Worm (Caenorhabditis elegans) whole organism, young adult: Measurements from ENCODE around the gene set-31.

ENCODE experiments used
- B0035.1 ChIP-seq: sonication (generic microtip); optimal IDR thresholded peaks from 2 replicates; lab custom pipeline; 2016; ENCODE audit warnings: missing genetic modification characterization, mild to moderate bottlenecking, missing compliant biosample characterization, missing genotype, missing genetic modification reagents
- B0261.1 ChIP-seq: sonication (generic microtip); optimal IDR thresholded peaks from 2 replicates; lab custom pipeline; 2016; ENCODE audit warnings: mild to moderate bottlenecking, missing genetic modification characterization, moderate library complexity, missing compliant biosample characterization
- C17E4.6 ChIP-seq: fragments of 200-800 bp; sonication (Bioruptor generic); IDR thresholded peaks from 2 replicates; pipeline ENCODE4 v1.3.6; 2022; ENCODE audit warnings: missing genetic modification reagents, missing genetic modification characterization, missing compliant biosample characterization
- K12H6.12 ChIP-seq: fragments of 200-800 bp; sonication (Bioruptor generic); optimal IDR thresholded peaks from 2 replicates; lab custom pipeline; 2018; ENCODE audit warnings: mild to moderate bottlenecking, missing genetic modification characterization, missing compliant biosample characterization
- Y67H2A.10 ChIP-seq: fragments of 200-800 bp; sonication (Bioruptor generic); conservative IDR thresholded peaks from 2 replicates; pipeline ENCODE4 v1.3.6; 2022; ENCODE audit warnings: missing genetic modification reagents, missing genetic modification characterization, missing compliant biosample characterization
- Y95B8A.8 ChIP-seq: fragments of 200-800 bp; sonication (Bioruptor generic); IDR thresholded peaks from 2 replicates; pipeline ENCODE4 v1.3.6; 2022; ENCODE audit warnings: missing genetic modification reagents, missing genetic modification characterization, missing compliant biosample characterization
- athp-1 ChIP-seq: sonication (generic microtip); optimal IDR thresholded peaks from 2 replicates; lab custom pipeline; 2017; ENCODE audit warnings: mild to moderate bottlenecking, missing genetic modification characterization, missing compliant biosample characterization
- bed-1 ChIP-seq: fragments of 200-800 bp; sonication (Bioruptor generic); IDR thresholded peaks from 2 replicates; pipeline ENCODE4 v1.3.6; 2022; ENCODE audit warnings: missing genetic modification reagents, missing genetic modification characterization, missing compliant biosample characterization
- cebp-1 ChIP-seq, 2 experiments: fragments of 200-800 bp in 1 of 2; sonication (Bioruptor generic) in 1 of 2; sonication (generic microtip) in 1 of 2; IDR thresholded peaks in 1 of 2; optimal IDR thresholded peaks in 1 of 2; 2 replicates each; pipeline versions ENCODE4 v1.3.6 to Lab custom; 2017 to 2022; ENCODE audit warnings: missing compliant biosample characterization in 2 of 2, missing genetic modification characterization in 2 of 2, mild to moderate bottlenecking in 1 of 2, missing genetic modification reagents in 1 of 2, moderate library complexity in 1 of 2
- cebp-2 ChIP-seq: fragments of 200-800 bp; sonication (Bioruptor generic); IDR thresholded peaks from 2 replicates; pipeline ENCODE4 v1.3.6; 2022; ENCODE audit warnings: missing genetic modification characterization, missing compliant biosample characterization
- ceh-100 ChIP-seq: fragments of 200-800 bp; sonication (Bioruptor generic); IDR thresholded peaks from 2 replicates; pipeline ENCODE4 v1.3.6; 2022; ENCODE audit warnings: missing genetic modification reagents, missing genetic modification characterization, missing compliant biosample characterization
- ceh-27 ChIP-seq: fragments of 200-800 bp; sonication (Bioruptor generic); optimal IDR thresholded peaks from 2 replicates; lab custom pipeline; 2018; ENCODE audit warnings: mild to moderate bottlenecking, missing genetic modification characterization, moderate library complexity, missing compliant biosample characterization
- ceh-40 ChIP-seq: fragments of 200-800 bp; sonication (Bioruptor generic); IDR thresholded peaks from 2 replicates; pipeline ENCODE4 v1.3.6; 2022; ENCODE audit warnings: missing genetic modification characterization, missing compliant biosample characterization
- dox-1 ChIP-seq: fragments of 200-800 bp; sonication (Bioruptor generic); IDR thresholded peaks from 2 replicates; pipeline ENCODE4 v1.3.6; 2022; ENCODE audit warnings: missing genetic modification reagents, missing genetic modification characterization, missing compliant biosample characterization
- egrh-3 ChIP-seq: fragments of 200-800 bp; sonication (Bioruptor generic); IDR thresholded peaks from 2 replicates; pipeline ENCODE4 v1.3.6; 2022; ENCODE audit warnings: missing genetic modification reagents, missing genetic modification characterization, missing compliant biosample characterization
- ekl-4 ChIP-seq: fragments of 200-800 bp; sonication (Bioruptor generic); IDR thresholded peaks from 2 replicates; pipeline ENCODE4 v1.3.6; 2022; ENCODE audit warnings: missing genetic modification reagents, missing genetic modification characterization, missing compliant biosample characterization
- gei-17 ChIP-seq: fragments of 200-800 bp; sonication (Bioruptor generic); optimal IDR thresholded peaks from 2 replicates; lab custom pipeline; 2018; ENCODE audit warnings: mild to moderate bottlenecking, missing genetic modification characterization, missing compliant biosample characterization
- hlh-12 ChIP-seq: sonication (generic microtip); optimal IDR thresholded peaks from 2 replicates; lab custom pipeline; 2016; ENCODE audit warnings: missing genetic modification characterization, missing compliant biosample characterization
- hlh-26 ChIP-seq: fragments of 200-800 bp; sonication (Bioruptor generic); conservative IDR thresholded peaks from 2 replicates; pipeline ENCODE4 v1.3.6; 2022; ENCODE audit warnings: missing genetic modification reagents, missing genetic modification characterization, missing compliant biosample characterization
- hsf-1 ChIP-seq: fragments of 200-800 bp; sonication (Bioruptor generic); IDR thresholded peaks from 2 replicates; pipeline ENCODE4 v1.3.6; 2022; ENCODE audit warnings: missing genetic modification reagents, missing genetic modification characterization, missing compliant biosample characterization
- lag-1 ChIP-seq: fragments of 200-800 bp; sonication (Bioruptor generic); IDR thresholded peaks from 2 replicates; pipeline ENCODE4 v1.3.6; 2022; ENCODE audit warnings: missing genetic modification reagents, missing genetic modification characterization, missing compliant biosample characterization
- let-607 ChIP-seq, 2 experiments: fragments of 200-800 bp in 1 of 2; sonication (Bioruptor generic) in 1 of 2; sonication (generic microtip) in 1 of 2; optimal IDR thresholded peaks; 2 replicates each; lab custom pipeline; 2016 to 2018; ENCODE audit warnings: mild to moderate bottlenecking in 2 of 2, missing compliant biosample characterization in 2 of 2, missing genetic modification characterization in 2 of 2, moderate library complexity in 2 of 2, missing genotype in 1 of 2
- lin-40 ChIP-seq: sonication (generic microtip); optimal IDR thresholded peaks from 2 replicates; lab custom pipeline; 2016; ENCODE audit warnings: missing genetic modification characterization, mild to moderate bottlenecking, missing compliant biosample characterization, missing genotype, missing genetic modification reagents
- lin-54 ChIP-seq: fragments of 200-800 bp; sonication (Bioruptor generic); optimal IDR thresholded peaks from 2 replicates; lab custom pipeline; 2018; ENCODE audit warnings: mild to moderate bottlenecking, missing genetic modification characterization, missing compliant biosample characterization
- lsl-1 ChIP-seq: fragments of 200-800 bp; sonication (Bioruptor generic); optimal IDR thresholded peaks from 2 replicates; lab custom pipeline; 2018; ENCODE audit warnings: mild to moderate bottlenecking, missing genetic modification characterization, moderate library complexity, missing compliant biosample characterization
- mcd-1 ChIP-seq: fragments of 200-800 bp; sonication (Bioruptor generic); IDR thresholded peaks from 2 replicates; pipeline ENCODE4 v1.3.6; 2022; ENCODE audit warnings: missing genetic modification reagents, missing genetic modification characterization, missing compliant biosample characterization
- mel-28 ChIP-seq: sonication (generic microtip); optimal IDR thresholded peaks from 2 replicates; lab custom pipeline; 2016; ENCODE audit warnings: borderline replicate concordance, mild to moderate bottlenecking, missing genetic modification characterization, missing compliant biosample characterization
- mes-4 ChIP-seq: sonication (generic microtip); optimal IDR thresholded peaks from 2 replicates; lab custom pipeline; 2016; ENCODE audit warnings: missing genotype, missing genetic modification characterization, missing compliant biosample characterization
- nhr-120 ChIP-seq: fragments of 200-800 bp; sonication (Bioruptor generic); IDR thresholded peaks from 2 replicates; pipeline ENCODE4 v1.3.6; 2022; ENCODE audit warnings: missing genetic modification characterization, missing compliant biosample characterization
- nhr-179 ChIP-seq: sonication (generic microtip); optimal IDR thresholded peaks from 2 replicates; lab custom pipeline; 2016; ENCODE audit warnings: mild to moderate bottlenecking, missing genetic modification characterization, missing compliant biosample characterization
- nhr-90 ChIP-seq: sonication (generic microtip); optimal IDR thresholded peaks from 2 replicates; lab custom pipeline; 2016; ENCODE audit warnings: missing genotype, mild to moderate bottlenecking, missing genetic modification characterization, missing compliant biosample characterization
- pha-4 ChIP-seq: fragments of 150-350 bp; sonication (generic microtip); optimal IDR thresholded peaks from 2 replicates; lab custom pipeline; 2014; ENCODE audit warnings: missing biosample characterization, missing genetic modification reagents, missing genetic modification characterization
- rcor-1 ChIP-seq: fragments of 200-800 bp; sonication (Bioruptor generic); IDR thresholded peaks from 2 replicates; pipeline ENCODE4 v1.3.6; 2022; ENCODE audit warnings: missing genetic modification reagents, missing genetic modification characterization, missing compliant biosample characterization
- sea-2 ChIP-seq: fragments of 200-800 bp; sonication (Bioruptor generic); IDR thresholded peaks from 2 replicates; pipeline ENCODE4 v1.3.6; 2022; ENCODE audit warnings: missing genetic modification characterization, missing compliant biosample characterization
- snpc-1.1 ChIP-seq: sonication (generic microtip); optimal IDR thresholded peaks from 2 replicates; lab custom pipeline; 2017; ENCODE audit warnings: missing genetic modification characterization, mild to moderate bottlenecking, missing compliant biosample characterization, antibody characterized with exemption, moderate library complexity, missing genotype, missing genetic modification reagents; ENCODE audit not compliant: insufficient read depth
- tbx-9 ChIP-seq: sonication (generic microtip); optimal IDR thresholded peaks from 2 replicates; lab custom pipeline; 2016; ENCODE audit warnings: borderline replicate concordance, missing genetic modification characterization, inconsistent platforms, missing compliant biosample characterization
- xnd-1 ChIP-seq: sonication (generic microtip); optimal IDR thresholded peaks from 2 replicates; lab custom pipeline; 2016; ENCODE audit warnings: missing genotype, missing genetic modification reagents, missing genetic modification characterization, missing compliant biosample characterization
- zfh-2 ChIP-seq: fragments of 200-800 bp; sonication (Bioruptor generic); conservative IDR thresholded peaks from 2 replicates; pipeline ENCODE4 v1.3.6; 2022; ENCODE audit warnings: missing genetic modification reagents, missing genetic modification characterization, missing compliant biosample characterization
- ztf-25 ChIP-seq: fragments of 200-800 bp; sonication (Bioruptor generic); IDR thresholded peaks from 2 replicates; pipeline ENCODE4 v1.3.6; 2022; ENCODE audit warnings: missing genetic modification reagents, missing genetic modification characterization, missing compliant biosample characterization

The set-31 gene

DNA sequence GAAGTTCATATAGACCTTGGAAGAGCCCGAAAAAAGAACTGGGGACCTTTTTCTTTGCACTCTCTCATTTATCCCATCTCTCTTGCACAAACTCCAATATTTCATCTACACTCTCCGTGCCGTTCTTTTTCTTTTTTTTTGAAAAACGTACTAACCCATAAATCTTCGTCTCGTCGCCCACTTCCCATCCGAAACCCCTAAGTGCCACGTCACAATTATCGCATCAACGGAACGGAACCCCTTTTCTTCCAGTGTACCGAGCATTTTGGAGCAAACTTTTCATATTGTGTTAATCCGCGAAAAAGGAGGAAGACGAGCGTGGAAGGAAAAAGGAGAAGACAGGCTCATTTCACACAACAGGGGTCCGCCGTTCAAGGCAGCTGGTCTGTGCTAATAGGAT, 48.3 kb upstream of the set-31 start:
- TF ChIP-seq ceh-100 (GFP tag; lab: Robert Waterston, UW) (no peak), nhr-179 (tag; lab: Kevin White, UChicago) (no peak), sea-2 (no peak), zfh-2 (GFP tag; lab: Robert Waterston, UW) (no peak), nhr-90 (no peak)
- TF ChIP-seq, all 124 proteins: peak for 0

DNA sequence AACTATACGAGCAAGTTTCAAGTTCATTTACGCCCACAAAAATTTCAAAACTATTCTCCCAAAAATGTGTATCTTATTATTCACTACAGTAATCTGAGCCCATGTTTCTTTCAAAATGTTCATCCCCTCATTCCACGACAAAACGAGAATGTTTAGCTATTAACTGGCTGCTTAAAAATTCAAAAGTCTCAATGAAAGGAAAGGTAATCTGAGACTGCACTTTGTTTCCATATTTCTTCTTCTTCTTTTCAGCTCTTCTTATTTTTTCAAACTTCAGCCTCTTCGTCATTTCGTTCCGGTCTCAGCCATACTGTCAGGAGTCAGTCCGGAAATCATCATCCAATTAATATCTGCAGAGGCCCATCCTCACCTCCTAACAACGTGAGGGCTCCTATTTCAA, 44.9 kb upstream of the set-31 start, which contains the start of gene unc-39:
Gene unc-39 (plus strand): TSS at position 301 of the 400 bp plus-strand sequence.
- TF ChIP-seq mel-28 (tag; lab: Kevin White, UChicago): no peak
- TF ChIP-seq cebp-1 (GFP tag; IDR thresholded peaks at IDR 0.05; lab: Robert Waterston, UW): no peak
- no peak for TF ChIP-seq cebp-1 (tag; optimal IDR thresholded peaks at IDR 0.05; lab: Kevin White, UChicago)
- TF ChIP-seq Y95B8A.8 (GFP tag; lab: Robert Waterston, UW): no peak
- TF ChIP-seq lsl-1: no peak
- TF ChIP-seq lag-1 (GFP tag; lab: Robert Waterston, UW): no peak
- TF ChIP-seq ceh-27 (GFP tag; lab: Kevin White, UChicago): no peak
- no peak for TF ChIP-seq egrh-3 (GFP tag; lab: Robert Waterston, UW)
- no peak for TF ChIP-seq ceh-40 (GFP tag; lab: Robert Waterston, UW)
- TF ChIP-seq hlh-12: no peak
- no peak for TF ChIP-seq dox-1 (GFP tag; lab: Robert Waterston, UW)
- TF ChIP-seq cebp-2: no peak

DNA sequence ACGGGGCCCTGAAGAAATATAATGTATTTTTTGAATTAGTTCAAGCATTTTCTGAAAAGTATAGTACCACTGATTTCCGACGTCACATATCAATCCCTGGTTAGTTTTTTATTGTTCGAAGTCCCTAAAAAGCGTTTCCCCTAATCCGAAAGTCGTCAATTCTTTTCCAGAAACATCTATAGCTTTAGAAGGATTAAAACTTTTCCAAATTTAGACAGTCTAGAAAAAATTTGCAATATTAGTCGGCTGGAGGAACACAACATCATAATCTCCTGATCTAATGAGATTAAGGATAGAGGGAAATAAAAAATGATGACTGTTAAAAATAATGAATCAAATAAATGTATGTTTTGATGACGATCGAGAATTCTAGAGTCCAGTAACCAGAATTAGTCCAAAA, 39.7 kb upstream of the set-31 start:
- TF ChIP-seq athp-1 (tag; lab: Kevin White, UChicago) (no peak), gei-17 (GFP tag; lab: Kevin White, UChicago) (no peak), Y67H2A.10 (GFP tag; lab: Robert Waterston, UW) (no peak), Y95B8A.8 (GFP tag; lab: Robert Waterston, UW) (no peak), K12H6.12 (no peak), snpc-1.1 (tag; lab: Kevin White, UChicago) (no peak), bed-1 (GFP tag; lab: Robert Waterston, UW) (no peak), let-607 (tag; optimal IDR thresholded peaks at IDR 0.05; lab: Kevin White, UChicago) (no peak), B0261.1 (no peak), ekl-4 (GFP tag; lab: Robert Waterston, UW) (no peak)

DNA sequence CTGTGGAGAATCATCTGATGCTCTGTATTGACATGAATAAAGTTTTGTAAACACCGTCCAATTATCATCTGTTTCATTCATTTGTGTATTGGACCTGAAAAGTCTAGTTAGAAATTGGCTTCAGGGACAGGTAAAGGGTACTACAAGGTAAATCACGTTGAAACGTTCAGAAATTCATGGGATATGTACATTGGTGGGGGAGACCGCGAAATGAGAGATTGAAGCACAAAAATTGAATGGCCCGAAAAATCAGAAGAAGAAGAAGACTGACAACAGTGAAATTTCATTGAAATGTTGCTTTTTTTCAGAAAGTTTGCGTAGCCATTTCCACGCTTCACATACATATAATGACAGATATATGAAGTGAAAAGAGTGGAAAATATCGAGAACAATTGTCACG, 38.7 kb upstream of the set-31 start, which contains the start of gene npr-43:
Gene npr-43 (minus strand): TSS at position 101 of the 400 bp plus-strand sequence.
- TF ChIP-seq cebp-2 (no peak), nhr-120 (GFP tag; lab: Robert Waterston, UW) (no peak), hsf-1 (GFP tag; lab: Robert Waterston, UW) (no peak), mes-4 (tag; lab: Kevin White, UChicago) (no peak), lin-54 (no peak), egrh-3 (GFP tag; lab: Robert Waterston, UW) (no peak), ztf-25 (GFP tag; lab: Robert Waterston, UW) (no peak), B0035.1 (tag; lab: Kevin White, UChicago) (no peak), mcd-1 (GFP tag; lab: Robert Waterston, UW) (no peak), tbx-9 (tag; lab: Kevin White, UChicago) (no peak), xnd-1 (no peak), athp-1 (tag; lab: Kevin White, UChicago) (no peak), pha-4 (tag; lab: Kevin White, UChicago) (no peak), C17E4.6 (no peak), lin-40 (tag; lab: Kevin White, UChicago) (no peak), hlh-26 (GFP tag; lab: Robert Waterston, UW) (no peak), rcor-1 (no peak)
- TF ChIP-seq, all 124 proteins: peak for 0
